Fruit fly (Drosophila melanogaster) whole organism, larva: Measurements from ENCODE around the gene CG9399.
A peak's percentile ranks its signal among the peaks of the same experiment; 100 is the strongest.

ENCODE experiments used
- noc ChIP-seq: fragments of 200-800 bp; sonication (Bioruptor generic); optimal IDR thresholded peaks from 3 replicates; lab custom pipeline; 2019; ENCODE audit warnings: missing biosample characterization, mild to moderate bottlenecking, missing genetic modification characterization, moderate library complexity

The CG9399 gene

DNA sequence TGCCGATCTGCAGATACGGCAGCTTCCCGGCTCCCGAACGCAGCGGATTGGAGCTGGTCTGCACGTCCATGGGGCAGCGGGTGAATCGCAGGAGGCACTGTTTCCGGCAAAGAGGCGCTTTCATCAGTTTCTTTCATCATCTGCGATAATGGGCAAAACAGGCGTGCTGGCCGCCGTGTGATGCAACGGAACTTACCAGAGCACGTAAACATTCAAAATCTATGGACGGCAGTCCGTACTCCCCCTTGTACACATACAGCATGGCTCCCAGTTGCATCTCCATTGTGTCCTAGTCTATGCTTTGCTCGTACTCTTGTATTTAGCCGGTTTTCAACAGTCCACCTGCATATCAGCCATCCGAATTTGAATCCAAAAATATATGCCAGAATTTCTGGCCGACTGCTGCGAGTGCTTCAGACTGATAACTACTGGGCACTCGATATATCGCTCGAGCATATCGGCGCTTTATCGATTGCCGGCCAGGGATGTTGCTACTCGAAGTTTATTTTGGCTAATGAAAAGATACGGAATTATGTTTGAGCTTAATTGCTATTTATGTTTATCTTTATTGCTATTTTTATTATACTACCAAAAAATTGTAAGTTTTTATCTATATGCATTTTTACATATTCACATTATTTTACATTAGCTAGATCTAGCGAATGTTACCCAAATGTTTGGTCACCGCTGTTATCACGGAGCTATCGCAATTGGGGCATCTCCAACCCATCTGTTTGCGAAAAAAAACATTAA lies 10.6 kb downstream of the CG9399 start, which contains the start of the genes CG9393 and Vps45:
TSS of gene CG9393 (minus strand) at position 434 of the 753 bp plus-strand sequence.
TSS of gene Vps45 (plus strand) at position 685 of the 753 bp plus-strand sequence.
- no peak for TF ChIP-seq noc (tag; lab: Kevin White, UChicago)

- no peak for TF ChIP-seq noc (tag; lab: Kevin White, UChicago)
These were observed 12.9 kb downstream of the CG9399 start for dm6 chr3R:9561121-9561520.

- peak; percentile 61 for TF ChIP-seq noc (tag; lab: Kevin White, UChicago)
These were observed 14.5 kb downstream of the CG9399 start, which contains the start of the genes AP-1mu and MBD-like for dm6 chr3R:9559413-9560014. Gene AP-1mu, minus strand, starts transcription at chr3R:9559525. Gene MBD-like, plus strand, starts transcription at chr3R:9559760.

DNA sequence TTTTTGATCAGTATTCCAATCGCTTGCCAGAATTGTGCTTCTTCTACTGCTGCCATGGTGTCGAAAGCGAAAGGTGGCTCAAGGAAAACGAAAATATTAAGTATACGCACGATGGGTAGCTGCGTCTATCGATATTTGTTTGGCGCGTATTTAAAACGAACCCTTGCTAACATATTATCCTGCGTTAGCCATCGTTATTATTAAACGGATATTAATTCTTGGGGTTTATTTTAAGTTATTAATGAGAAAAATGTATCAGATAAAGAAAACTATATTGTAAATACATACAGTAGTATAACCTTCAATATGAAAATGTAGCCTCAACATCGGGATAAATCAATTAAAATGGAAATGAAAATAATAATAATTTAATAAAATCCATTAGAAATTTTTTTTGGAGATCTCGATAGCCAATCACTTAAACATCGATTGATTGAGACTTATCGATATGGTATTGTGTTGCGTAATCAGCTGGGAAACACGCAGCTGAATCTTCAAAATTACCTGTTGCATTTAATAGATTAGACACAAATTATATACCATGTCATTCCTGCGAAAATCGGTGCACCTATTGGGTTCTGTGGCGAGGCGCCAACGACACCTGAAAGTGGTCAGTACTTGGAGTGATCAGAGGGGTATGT lies 18.6 kb downstream of the CG9399 start, which contains the start of the genes CG9386 and BckdhA:
TSS of gene CG9386 (minus strand) at position 75 of the 641 bp plus-strand sequence.
TSS of gene BckdhA (plus strand) at position 452 of the 641 bp plus-strand sequence.
- peak; percentile 50 for TF ChIP-seq noc (tag; lab: Kevin White, UChicago)

DNA sequence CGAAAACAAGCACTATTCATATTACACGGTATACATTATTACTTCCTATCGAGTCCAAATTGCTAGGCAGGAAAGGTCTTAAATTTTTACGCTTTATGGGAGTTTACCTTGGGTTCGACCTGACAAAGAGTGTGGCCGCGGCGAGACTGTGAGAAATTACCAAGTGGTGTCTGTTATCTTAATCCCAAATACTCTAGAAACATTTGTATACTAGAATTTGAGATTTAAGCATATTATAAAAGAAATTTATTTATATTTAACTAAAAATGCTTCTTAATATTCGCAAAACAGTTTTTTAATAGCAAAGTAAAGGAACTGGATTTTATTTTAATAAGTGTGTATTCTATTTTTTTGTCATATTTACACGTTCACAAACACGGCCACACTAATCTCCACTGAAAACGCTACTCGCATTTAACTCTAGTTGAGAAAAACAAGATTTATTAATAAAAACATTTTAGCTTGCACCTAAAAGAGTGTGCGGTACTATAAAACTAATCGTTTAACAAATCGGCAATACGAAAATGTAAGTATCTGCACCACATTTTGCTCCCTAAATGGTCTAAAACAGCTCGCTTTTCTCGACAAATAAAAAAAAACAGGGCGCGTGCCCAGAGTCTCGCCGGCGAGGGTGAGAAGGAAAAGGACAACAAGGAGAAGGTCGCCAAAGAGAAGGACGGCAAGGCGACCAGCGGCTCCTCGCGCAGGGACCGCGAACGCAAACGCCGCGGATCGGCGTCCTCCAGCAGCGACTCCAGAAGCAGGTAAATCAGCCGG lies 22.2 kb downstream of the CG9399 start, which contains the start of the genes mura and RnpS1:
TSS of gene mura (minus strand) at position 148 of the 777 bp plus-strand sequence.
TSS of gene RnpS1 (plus strand) at position 376 of the 777 bp plus-strand sequence.
- peak; percentile 61 for TF ChIP-seq noc (tag; lab: Kevin White, UChicago)

DNA sequence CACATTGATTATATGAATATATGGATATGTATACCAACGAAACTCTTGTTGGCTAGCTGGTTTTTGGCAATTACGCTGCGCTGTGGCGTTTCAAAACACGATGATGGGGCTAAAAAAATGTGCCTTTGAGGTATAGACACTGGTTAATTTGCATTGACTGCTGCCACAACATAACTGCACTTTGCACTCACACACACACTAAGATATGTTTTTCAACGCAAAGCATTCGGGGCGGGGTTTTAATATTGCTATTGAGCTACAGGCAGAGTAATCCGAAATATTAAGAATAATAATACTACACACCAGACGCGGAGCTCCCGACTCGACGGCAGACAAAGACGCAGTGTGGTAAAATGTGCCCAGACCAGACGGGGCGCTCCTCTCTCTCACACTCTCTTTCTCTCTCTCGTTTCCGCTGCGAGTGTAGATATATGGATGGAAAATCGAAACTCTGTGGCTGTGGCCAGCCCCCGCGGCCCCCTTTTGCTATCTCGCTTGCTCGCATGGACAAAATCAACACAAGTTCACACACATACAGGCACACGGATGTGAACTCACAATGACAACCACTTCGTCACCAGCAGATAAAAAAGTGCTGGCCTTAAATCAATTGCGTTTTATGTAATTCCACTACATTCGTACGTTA lies 22.9 kb downstream of the CG9399 start:
- TF ChIP-seq noc (tag; lab: Kevin White, UChicago), result no peak

DNA sequence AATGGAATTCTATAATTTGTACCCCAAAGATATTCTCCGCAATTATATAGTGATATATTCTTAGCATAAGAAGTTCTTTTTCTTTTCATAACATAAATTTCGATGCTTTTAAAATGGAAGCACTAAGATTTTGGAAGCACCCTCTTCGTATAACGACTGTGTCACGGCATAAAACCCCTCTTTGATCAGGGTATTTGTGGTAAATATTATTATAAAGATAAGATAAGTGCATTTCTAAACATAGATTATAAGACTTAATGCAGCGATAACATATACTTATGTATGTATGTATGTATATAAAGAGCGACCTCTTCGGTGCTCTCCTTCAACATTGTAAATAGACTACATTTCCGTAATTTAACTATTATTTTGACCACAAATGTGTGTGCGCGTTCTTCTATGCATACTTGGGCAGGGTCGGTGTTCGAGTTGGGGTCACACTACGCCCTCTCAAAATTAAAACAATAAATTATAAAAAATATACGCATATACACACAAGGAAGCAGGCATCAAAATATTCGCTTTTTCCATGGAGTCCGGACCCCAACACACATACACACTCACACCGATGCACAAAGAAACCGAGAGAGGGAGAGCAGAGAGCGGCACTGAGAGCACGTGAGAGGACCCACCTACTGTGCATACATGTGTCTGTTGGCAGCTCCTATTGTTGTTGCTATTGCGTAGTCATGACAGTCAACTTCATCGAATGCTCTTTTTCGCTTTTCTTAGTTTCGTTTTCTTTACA lies 23.6 kb downstream of the CG9399 start:
- no peak for TF ChIP-seq noc (tag; lab: Kevin White, UChicago)

DNA sequence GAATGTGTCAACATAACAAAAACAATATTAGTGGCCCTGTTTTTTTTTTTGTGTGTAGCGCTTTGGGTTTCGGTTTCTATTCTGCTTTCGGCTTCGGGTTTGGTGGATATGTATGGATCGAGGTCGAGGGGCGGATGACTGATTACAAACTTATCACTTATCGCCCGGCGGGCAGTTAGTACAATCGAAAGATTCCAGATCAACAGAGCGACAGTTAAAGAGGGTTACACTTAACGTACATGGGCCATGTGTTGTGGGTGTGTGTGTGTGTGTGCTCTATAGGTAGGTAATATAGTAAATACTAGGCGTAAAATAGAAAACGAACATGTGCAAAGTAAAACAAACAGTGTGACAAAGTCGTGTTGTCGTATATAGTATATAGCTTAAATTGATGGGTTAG lies 25.2 kb downstream of the CG9399 start:
- TF ChIP-seq noc (tag; lab: Kevin White, UChicago), result no peak

DNA sequence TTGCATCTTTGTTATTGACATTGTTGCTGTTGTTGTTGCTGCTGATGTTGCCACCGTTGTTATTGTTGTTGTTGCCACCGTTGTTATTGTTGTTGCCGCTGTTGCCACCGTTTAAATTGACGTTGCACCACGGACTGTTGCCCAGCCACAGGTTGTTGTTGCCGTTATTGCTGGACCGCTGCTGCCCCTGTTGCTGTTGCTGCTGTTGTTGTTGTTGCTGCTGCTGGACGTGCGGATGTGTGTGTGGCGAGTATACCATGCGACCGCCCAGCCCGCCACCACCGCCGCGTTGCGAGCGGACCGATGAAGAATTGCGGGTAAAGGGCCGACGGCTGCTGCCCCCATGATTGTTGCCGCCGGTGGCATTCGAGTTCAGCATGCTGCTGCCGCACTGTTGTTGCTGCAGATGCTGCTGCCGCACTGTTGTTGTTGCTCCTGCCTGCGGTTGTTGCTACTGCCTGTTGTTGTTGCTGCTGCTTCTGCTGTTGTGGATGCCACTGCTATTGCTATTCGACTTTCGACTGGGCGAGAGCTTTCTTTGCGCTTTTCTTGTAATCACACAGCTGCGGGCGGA lies 27.1 kb downstream of the CG9399 start:
- no peak for TF ChIP-seq noc (tag; lab: Kevin White, UChicago)

dm6 chr3R:9543495-9544180 lies 30.4 kb downstream of the CG9399 start:
- TF ChIP-seq noc (tag; lab: Kevin White, UChicago), result no peak

DNA sequence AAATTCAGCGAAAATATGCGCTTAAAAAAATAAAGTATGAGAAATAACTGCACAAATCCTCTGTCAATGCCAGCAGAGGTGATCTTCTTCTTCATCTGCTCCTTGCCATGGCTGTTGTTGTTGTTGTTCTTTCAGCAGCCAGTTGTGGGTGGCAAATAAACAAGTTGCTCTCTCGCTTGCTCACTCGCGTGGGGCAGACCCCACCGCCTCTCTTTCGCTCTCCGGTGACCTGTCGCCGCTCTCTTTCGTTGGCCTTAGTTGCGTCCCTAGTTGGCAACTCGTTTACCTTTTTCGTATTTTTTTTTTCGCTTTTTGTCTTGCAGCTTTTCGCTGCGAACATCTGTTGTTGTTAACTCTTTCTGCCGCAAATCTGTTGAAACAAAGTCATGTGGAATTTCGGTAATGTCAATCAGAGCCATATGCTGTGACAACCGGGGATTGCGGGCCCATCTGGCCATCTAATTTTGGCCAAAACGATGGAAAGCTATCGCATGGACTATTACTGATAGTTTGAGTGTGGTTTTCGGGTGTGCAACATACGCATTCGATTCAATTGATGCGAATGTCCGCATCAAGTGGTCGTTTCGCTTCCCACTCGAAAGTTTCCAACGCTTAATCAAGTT lies 39.3 kb downstream of the CG9399 start:
- no peak for TF ChIP-seq noc (tag; lab: Kevin White, UChicago)

dm6 chr3R:9534125-9534496 lies 39.9 kb downstream of the CG9399 start:
- peak; percentile 79 for TF ChIP-seq noc (tag; lab: Kevin White, UChicago)
